Worm (Caenorhabditis elegans): ENCODE data around the gene aptf-4.

aptf-4 gene

ce11 chrII:8602337-8602944, 11.7 kb downstream of the aptf-4 start, which contains the start of the genes cpf-1 and rpl-26:
TSS of gene cpf-1 (minus strand) at chrII:8602440.
TSS of gene rpl-26 (plus strand) at chrII:8602785.
- TF ChIP-seq B0310.2 (tag; optimal IDR thresholded peaks at IDR 0.05) = no peak
- TF ChIP-seq ets-7 (tag; optimal IDR thresholded peaks at IDR 0.05) = no peak
- TF ChIP-seq hmbx-1 (tag; optimal IDR thresholded peaks at IDR 0.05) = no peak

- peak; percentile 71 for TF ChIP-seq ama-1 (optimal IDR thresholded peaks at IDR 0.05)
- no peak for TF ChIP-seq aly-1 (tag; optimal IDR thresholded peaks at IDR 0.05)
Measured at ce11 chrII:8603567-8604359, 13.0 kb downstream of the aptf-4 start, which contains the start of gene suf-1. TSS of gene suf-1 (plus strand) at chrII:8603846.

ce11 chrII:8606549-8606948, 15.8 kb downstream of the aptf-4 start, which contains the start of gene F28C6.8:
TSS of gene F28C6.8 (plus strand) at chrII:8606849.
- TF ChIP-seq scrt-1 (GFP tag; IDR thresholded peaks at IDR 0.05) = no peak
- TF ChIP-seq hmbx-1 (tag; optimal IDR thresholded peaks at IDR 0.05) = no peak
- no peak for TF ChIP-seq flt-1 (GFP tag; IDR thresholded peaks at IDR 0.05)
- TF ChIP-seq hmg-4 (GFP tag; optimal IDR thresholded peaks at IDR 0.05) = no peak
- TF ChIP-seq ceh-36 (tag; optimal IDR thresholded peaks at IDR 0.05) = no peak
- no peak for TF ChIP-seq tbx-11 (GFP tag; IDR thresholded peaks at IDR 0.05)
- no peak for TF ChIP-seq ceh-13 (GFP tag; optimal IDR thresholded peaks at IDR 0.05)
- no peak for TF ChIP-seq B0310.2 (tag; optimal IDR thresholded peaks at IDR 0.05)
- TF ChIP-seq F13C5.2 (tag; optimal IDR thresholded peaks at IDR 0.05) = no peak
- no peak for TF ChIP-seq hnd-1 (tag; optimal IDR thresholded peaks at IDR 0.05)
- no peak for TF ChIP-seq ets-7 (tag; optimal IDR thresholded peaks at IDR 0.05)
- no peak for TF ChIP-seq ama-1 (optimal IDR thresholded peaks at IDR 0.05)
- TF ChIP-seq sea-1 (GFP tag; conservative IDR thresholded peaks at IDR 0.05) = no peak
- TF ChIP-seq tbx-37 (GFP tag; conservative IDR thresholded peaks at IDR 0.05) = no peak
- TF ChIP-seq aly-1 (tag; optimal IDR thresholded peaks at IDR 0.05) = no peak
- TF ChIP-seq pes-1 (GFP tag; IDR thresholded peaks at IDR 0.05) = no peak
- TF ChIP-seq tra-4 (tag; optimal IDR thresholded peaks at IDR 0.05) = no peak

- TF ChIP-seq tbx-11 (GFP tag; IDR thresholded peaks at IDR 0.05) (no peak), ets-7 (tag; optimal IDR thresholded peaks at IDR 0.05) (no peak), pes-1 (GFP tag; IDR thresholded peaks at IDR 0.05) (no peak), ceh-13 (GFP tag; optimal IDR thresholded peaks at IDR 0.05) (no peak), ceh-36 (tag; optimal IDR thresholded peaks at IDR 0.05) (no peak), scrt-1 (GFP tag; IDR thresholded peaks at IDR 0.05) (no peak), hmbx-1 (tag; optimal IDR thresholded peaks at IDR 0.05) (no peak), aly-1 (tag; optimal IDR thresholded peaks at IDR 0.05) (no peak)
Measured at ce11 chrII:8607662-8608061, 16.9 kb downstream of the aptf-4 start, which contains the start of gene F28C6.10. TSS of gene F28C6.10 (plus strand) at chrII:8607962.

ce11 chrII:8610085-8610484, 19.3 kb downstream of the aptf-4 start, which contains the start of gene F28C6.9:
TSS of gene F28C6.9 (minus strand) at chrII:8610185.
- TF ChIP-seq ceh-36 (tag; optimal IDR thresholded peaks at IDR 0.05) = no peak
- TF ChIP-seq tra-4 (tag; optimal IDR thresholded peaks at IDR 0.05) = no peak
- TF ChIP-seq ets-7 (tag; optimal IDR thresholded peaks at IDR 0.05) = no peak
- no peak for TF ChIP-seq tbx-11 (GFP tag; IDR thresholded peaks at IDR 0.05)
- TF ChIP-seq hmg-4 (GFP tag; optimal IDR thresholded peaks at IDR 0.05) = no peak
- no peak for TF ChIP-seq hmbx-1 (tag; optimal IDR thresholded peaks at IDR 0.05)
- TF ChIP-seq ama-1 (optimal IDR thresholded peaks at IDR 0.05) = no peak
- no peak for TF ChIP-seq B0310.2 (tag; optimal IDR thresholded peaks at IDR 0.05)
- TF ChIP-seq flt-1 (GFP tag; IDR thresholded peaks at IDR 0.05) = no peak
- no peak for TF ChIP-seq hnd-1 (tag; optimal IDR thresholded peaks at IDR 0.05)
- no peak for TF ChIP-seq ceh-13 (GFP tag; optimal IDR thresholded peaks at IDR 0.05)
- TF ChIP-seq scrt-1 (GFP tag; IDR thresholded peaks at IDR 0.05) = no peak

ce11 chrII:8610585-8610984, 19.8 kb downstream of the aptf-4 start:
- TF ChIP-seq tbx-37 (GFP tag; conservative IDR thresholded peaks at IDR 0.05) (no peak), ama-1 (optimal IDR thresholded peaks at IDR 0.05) (no peak), scrt-1 (GFP tag; IDR thresholded peaks at IDR 0.05) (no peak), hmbx-1 (tag; optimal IDR thresholded peaks at IDR 0.05) (no peak), flt-1 (GFP tag; IDR thresholded peaks at IDR 0.05) (no peak), ceh-36 (tag; optimal IDR thresholded peaks at IDR 0.05) (no peak), F13C5.2 (tag; optimal IDR thresholded peaks at IDR 0.05) (no peak), tbx-11 (GFP tag; IDR thresholded peaks at IDR 0.05) (no peak), ceh-13 (GFP tag; optimal IDR thresholded peaks at IDR 0.05) (no peak), tra-4 (tag; optimal IDR thresholded peaks at IDR 0.05) (no peak), hnd-1 (tag; optimal IDR thresholded peaks at IDR 0.05) (no peak), ets-7 (tag; optimal IDR thresholded peaks at IDR 0.05) (no peak), aly-1 (tag; optimal IDR thresholded peaks at IDR 0.05) (no peak)

- no peak for TF ChIP-seq sea-1 (GFP tag; conservative IDR thresholded peaks at IDR 0.05)
Measured at ce11 chrII:8611330-8611729, 20.5 kb downstream of the aptf-4 start.

ce11 chrII:8612470-8612869, 21.7 kb downstream of the aptf-4 start, which contains the start of gene T22C8.1:
TSS of gene T22C8.1 (plus strand) at chrII:8612770.
- TF ChIP-seq tbx-37 (GFP tag; conservative IDR thresholded peaks at IDR 0.05) = no peak
- no peak for TF ChIP-seq sea-1 (GFP tag; conservative IDR thresholded peaks at IDR 0.05)
- TF ChIP-seq F13C5.2 (tag; optimal IDR thresholded peaks at IDR 0.05) = no peak
- no peak for TF ChIP-seq pes-1 (GFP tag; IDR thresholded peaks at IDR 0.05)
- no peak for TF ChIP-seq ceh-36 (tag; optimal IDR thresholded peaks at IDR 0.05)
- TF ChIP-seq aly-1 (tag; optimal IDR thresholded peaks at IDR 0.05) = no peak
- no peak for TF ChIP-seq hnd-1 (tag; optimal IDR thresholded peaks at IDR 0.05)
- no peak for TF ChIP-seq hmbx-1 (tag; optimal IDR thresholded peaks at IDR 0.05)
- TF ChIP-seq B0310.2 (tag; optimal IDR thresholded peaks at IDR 0.05) = no peak
- TF ChIP-seq tbx-11 (GFP tag; IDR thresholded peaks at IDR 0.05) = no peak
- no peak for TF ChIP-seq ama-1 (optimal IDR thresholded peaks at IDR 0.05)
- no peak for TF ChIP-seq scrt-1 (GFP tag; IDR thresholded peaks at IDR 0.05)
